Fruit fly (Drosophila melanogaster) whole organism, prepupa: Measurements from ENCODE around the gene Cdc23.

Experiments
- CG6792 ChIP-seq: fragments of 200-800 bp; sonication (Bioruptor generic); optimal IDR thresholded peaks from 3 replicates; lab custom pipeline; 2016; ENCODE audit warnings: missing biosample characterization, missing genetic modification characterization
- CG6854 ChIP-seq: fragments of 200-800 bp; sonication (Bioruptor generic); optimal IDR thresholded peaks from 2 replicates; lab custom pipeline; 2017; ENCODE audit warnings: missing biosample characterization, mild to moderate bottlenecking, missing genetic modification characterization
- CG9139 ChIP-seq: fragments of 200-800 bp; sonication (Bioruptor generic); optimal IDR thresholded peaks from 3 replicates; lab custom pipeline; 2017; ENCODE audit warnings: missing biosample characterization, mild to moderate bottlenecking, missing genetic modification characterization
- Lpt ChIP-seq: fragments of 200-800 bp; sonication (Bioruptor generic); optimal IDR thresholded peaks from 3 replicates; lab custom pipeline; 2016; ENCODE audit warnings: missing biosample characterization, missing genetic modification characterization
- esn ChIP-seq: fragments of 200-800 bp; sonication (Bioruptor generic); optimal IDR thresholded peaks from 2 replicates; lab custom pipeline; 2016; ENCODE audit warnings: missing biosample characterization, mild to moderate bottlenecking, missing genetic modification characterization, moderate library complexity
- svp ChIP-seq: fragments of 200-800 bp; sonication (Bioruptor generic); peaks from one replicate; lab custom pipeline; 2016; ENCODE audit warnings: missing biosample characterization, missing genetic modification characterization

DNA sequence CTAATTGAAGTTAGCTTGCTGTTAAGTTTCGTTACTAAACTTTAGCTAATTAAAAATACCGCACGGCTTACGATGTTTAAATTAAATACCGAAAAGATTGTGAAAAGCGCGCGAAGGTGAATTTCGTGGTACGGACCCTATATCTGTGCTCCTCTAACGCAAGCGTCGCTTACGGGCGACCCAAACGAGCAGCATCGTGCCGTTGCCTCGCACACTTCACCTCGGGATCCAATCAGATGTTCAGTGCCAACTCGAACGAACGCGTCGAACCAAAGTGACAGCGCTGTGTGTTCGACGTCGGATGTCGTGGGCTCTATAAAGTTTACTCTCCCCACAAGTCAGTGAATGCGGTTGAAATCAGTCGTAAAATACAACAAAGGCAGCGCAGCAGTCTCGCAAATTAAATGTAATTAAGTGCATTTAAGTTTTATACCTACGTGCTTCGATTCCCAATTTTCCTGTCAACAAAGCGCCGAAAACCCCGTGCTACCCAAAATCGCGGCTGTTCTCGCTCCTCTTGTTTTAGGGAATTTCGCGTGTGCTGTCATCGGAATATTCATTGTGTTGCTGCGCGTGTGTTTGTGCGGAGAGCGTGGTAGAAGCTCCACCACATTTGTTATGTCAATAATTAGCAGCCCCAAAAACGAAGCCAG, 30.3 kb upstream of the Cdc23 start:
- TF ChIP-seq CG6792 (GFP tag; lab: Kevin White, UChicago) (no peak), svp (no peak), CG6854 (GFP tag; lab: Kevin White, UChicago) (peak; percentile 42), esn (GFP tag; lab: Kevin White, UChicago) (peak; percentile 21), Lpt (GFP tag; lab: Kevin White, UChicago) (no peak), CG9139 (GFP tag; lab: Kevin White, UChicago) (no peak)
